Fruit fly (Drosophila melanogaster) whole organism, adult: Measurements from ENCODE around the gene Tsp5D.

Experiments used
- CG11617 ChIP-seq: fragments of 200-800 bp; sonication (Bioruptor generic); optimal IDR thresholded peaks from 2 replicates; lab custom pipeline; 2017; ENCODE audit warnings: mild to moderate bottlenecking, missing biosample characterization, missing genetic modification reagents, missing genetic modification characterization
- CG12768 ChIP-seq: fragments of 200-800 bp; sonication (Bioruptor generic); optimal IDR thresholded peaks from 2 replicates; lab custom pipeline; 2017; ENCODE audit warnings: missing biosample characterization, missing genetic modification characterization, mild to moderate bottlenecking, moderate library complexity, missing genetic modification reagents
- CG14711 ChIP-seq: fragments of 200-800 bp; sonication (Bioruptor generic); optimal IDR thresholded peaks from 2 replicates; lab custom pipeline; 2018; ENCODE audit warnings: missing biosample characterization, mild to moderate bottlenecking, missing genetic modification characterization, moderate library complexity
- CG1620 ChIP-seq: fragments of 200-800 bp; sonication (Bioruptor generic); optimal IDR thresholded peaks from 2 replicates; lab custom pipeline; 2016; ENCODE audit warnings: missing biosample characterization, missing genetic modification characterization
- CG33017 ChIP-seq: fragments of 200-800 bp; sonication (Bioruptor generic); optimal IDR thresholded peaks from 2 replicates; lab custom pipeline; 2018; ENCODE audit warnings: missing biosample characterization, mild to moderate bottlenecking, missing genetic modification characterization, moderate library complexity
- CG5204 ChIP-seq: fragments of 200-800 bp; sonication (Bioruptor generic); optimal IDR thresholded peaks from 2 replicates; lab custom pipeline; 2016; ENCODE audit warnings: missing biosample characterization, missing genetic modification characterization
- CG7045 ChIP-seq: fragments of 200-800 bp; sonication (Bioruptor generic); optimal IDR thresholded peaks from 2 replicates; lab custom pipeline; 2017; ENCODE audit warnings: missing biosample characterization, mild to moderate bottlenecking, missing genetic modification characterization
- CG7101 ChIP-seq: fragments of 200-800 bp; sonication (Bioruptor generic); optimal IDR thresholded peaks from 2 replicates; lab custom pipeline; 2018; ENCODE audit warnings: missing biosample characterization, mild to moderate bottlenecking, missing genetic modification characterization, moderate library complexity
- Clk ChIP-seq: fragments of 200-800 bp; sonication (Bioruptor generic); optimal IDR thresholded peaks from 2 replicates; lab custom pipeline; 2017; ENCODE audit warnings: missing biosample characterization, missing genetic modification characterization
- Crg-1 ChIP-seq: fragments of 200-800 bp; sonication (Bioruptor generic); optimal IDR thresholded peaks from 2 replicates; lab custom pipeline; 2016; ENCODE audit warnings: missing biosample characterization, missing genetic modification characterization
- Hr96 ChIP-seq: fragments of 200-800 bp; sonication (Bioruptor generic); optimal IDR thresholded peaks from 2 replicates; lab custom pipeline; 2016; ENCODE audit warnings: missing biosample characterization, missing genetic modification characterization
- Mnt ChIP-seq: fragments of 200-800 bp; sonication (Bioruptor generic); optimal IDR thresholded peaks from 2 replicates; lab custom pipeline; 2016; ENCODE audit warnings: missing biosample characterization, mild to moderate bottlenecking, missing genetic modification characterization
- bab1 ChIP-seq: fragments of 200-800 bp; sonication (Bioruptor generic); optimal IDR thresholded peaks from 3 replicates; lab custom pipeline; 2019; ENCODE audit warnings: missing biosample characterization, mild to moderate bottlenecking, missing genetic modification characterization, moderate library complexity
- cic ChIP-seq: fragments of 200-800 bp; sonication (Bioruptor generic); optimal IDR thresholded peaks from 2 replicates; lab custom pipeline; 2017; ENCODE audit warnings: missing biosample characterization, mild to moderate bottlenecking, missing genetic modification characterization, moderate library complexity
- cnc ChIP-seq, 2 experiments: fragments of >200 bp; optimal IDR thresholded peaks; 2 replicates each; lab custom pipeline; 2017
- kay ChIP-seq: fragments of 200-800 bp; sonication (Bioruptor generic); peaks from one replicate; lab custom pipeline; 2016; ENCODE audit warnings: missing biosample characterization, missing genetic modification characterization, borderline replicate concordance
- ovo ChIP-seq: fragments of 200-800 bp; sonication (Bioruptor generic); optimal IDR thresholded peaks from 2 replicates; lab custom pipeline; 2016; ENCODE audit warnings: missing biosample characterization, missing genetic modification characterization
- pad ChIP-seq: fragments of 200-800 bp; sonication (Bioruptor generic); optimal IDR thresholded peaks from 3 replicates; lab custom pipeline; 2017; ENCODE audit warnings: missing biosample characterization, missing genetic modification characterization, mild to moderate bottlenecking, moderate library complexity, missing genetic modification reagents
- tj ChIP-seq: fragments of 200-800 bp; sonication (Bioruptor generic); optimal IDR thresholded peaks from 3 replicates; lab custom pipeline; 2017; ENCODE audit warnings: missing biosample characterization, mild to moderate bottlenecking, missing genetic modification characterization, moderate library complexity
- toe ChIP-seq: fragments of 200-800 bp; sonication (Bioruptor generic); optimal IDR thresholded peaks from 2 replicates; lab custom pipeline; 2016; ENCODE audit warnings: missing biosample characterization, missing genetic modification characterization

Gene Tsp5D

DNA sequence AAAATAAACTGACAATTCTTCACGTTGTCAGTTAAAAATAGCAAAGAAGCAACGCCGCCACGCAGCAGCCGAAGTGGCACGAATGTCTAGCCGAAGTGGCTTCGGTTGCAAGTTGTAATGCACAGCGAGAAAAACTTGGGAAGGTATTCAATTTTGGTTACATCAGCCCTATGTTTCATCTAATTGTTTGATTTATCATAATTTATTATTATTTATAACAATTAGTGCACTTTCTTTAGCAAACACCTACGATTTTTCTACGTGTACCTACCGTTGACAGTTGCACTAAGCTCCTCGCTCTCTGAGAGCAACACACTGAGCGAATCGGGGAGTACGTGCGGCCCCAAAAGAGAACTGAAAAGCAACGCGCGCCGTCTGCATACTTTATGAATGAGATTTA, at the start of gene Tsp5D:
TSS of gene Tsp5D (minus strand) at position 13 of the 400 bp plus-strand sequence.
- TF ChIP-seq bab1 (GFP tag; lab: Kevin White, UChicago): peak; percentile 44
- TF ChIP-seq tj (GFP tag; lab: Kevin White, UChicago): no peak
- no peak for TF ChIP-seq CG11617
- TF ChIP-seq Crg-1 (GFP tag; lab: Kevin White, UChicago): no peak
- TF ChIP-seq Clk: no peak
- TF ChIP-seq cnc (optimal IDR thresholded peaks at IDR 0.05; lab: Kevin White, UChicago): no peak
- no peak for TF ChIP-seq kay (GFP tag; lab: Kevin White, UChicago)
- no peak for TF ChIP-seq Mnt (GFP tag; lab: Kevin White, UChicago)
- TF ChIP-seq CG7101 (tag; lab: Kevin White, UChicago): peak; percentile 40
- TF ChIP-seq CG7045: no peak
- no peak for TF ChIP-seq toe (GFP tag; lab: Kevin White, UChicago)
- TF ChIP-seq CG1620 (GFP tag; lab: Kevin White, UChicago): no peak
- TF ChIP-seq Hr96 (GFP tag; lab: Kevin White, UChicago): no peak
- TF ChIP-seq CG33017: no peak
- TF ChIP-seq ovo (GFP tag; lab: Kevin White, UChicago): no peak
- TF ChIP-seq CG12768 (GFP tag; lab: Kevin White, UChicago): no peak
- TF ChIP-seq cic: no peak
- peak; percentile 55 for TF ChIP-seq CG14711 (tag; lab: Kevin White, UChicago)
- no peak for TF ChIP-seq CG5204 (GFP tag; lab: Kevin White, UChicago)
- no peak for TF ChIP-seq pad (GFP tag; lab: Kevin White, UChicago)

DNA sequence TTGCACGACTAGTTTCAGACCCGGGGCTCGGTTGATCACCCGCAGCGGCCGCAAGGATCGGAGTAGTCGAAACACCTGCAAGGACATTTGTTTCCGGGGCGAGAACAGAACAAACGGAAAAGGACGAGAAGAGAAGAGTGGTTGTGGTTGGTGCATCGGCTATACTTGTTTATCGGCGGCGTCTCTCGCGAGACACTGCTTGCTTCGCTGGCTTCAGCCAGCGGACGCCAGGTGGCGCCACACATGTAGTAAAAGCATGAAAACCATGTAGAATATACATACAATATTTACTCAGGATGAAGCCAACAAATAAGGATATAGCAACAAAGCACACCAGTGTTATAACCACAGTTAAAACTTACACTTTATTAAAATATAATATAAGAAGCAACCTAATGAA, 35.2 kb upstream of the Tsp5D start:
- peak; percentile 10 for TF ChIP-seq Hr96 (GFP tag; lab: Kevin White, UChicago)
- no peak for TF ChIP-seq pad (GFP tag; lab: Kevin White, UChicago)

DNA sequence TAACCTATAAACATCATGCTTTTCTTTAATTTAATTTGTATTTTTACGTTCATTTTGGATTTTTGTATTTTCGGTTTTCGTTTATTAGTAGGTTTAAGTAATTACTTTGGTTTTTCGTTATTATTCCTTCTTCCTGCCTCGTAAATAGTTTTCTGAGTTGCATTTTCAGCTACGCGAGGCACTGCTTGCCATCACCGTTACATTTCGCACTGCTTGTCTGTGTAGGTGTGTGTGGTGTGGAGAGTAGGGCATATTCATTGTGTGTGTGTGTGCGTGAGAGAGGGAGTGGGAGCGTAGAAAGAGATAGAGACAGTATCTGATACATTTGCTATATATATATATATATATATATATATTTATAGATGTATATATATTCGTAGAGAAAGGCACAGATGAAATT, 30.1 kb upstream of the Tsp5D start:
- TF ChIP-seq ovo (GFP tag; lab: Kevin White, UChicago): no peak

DNA sequence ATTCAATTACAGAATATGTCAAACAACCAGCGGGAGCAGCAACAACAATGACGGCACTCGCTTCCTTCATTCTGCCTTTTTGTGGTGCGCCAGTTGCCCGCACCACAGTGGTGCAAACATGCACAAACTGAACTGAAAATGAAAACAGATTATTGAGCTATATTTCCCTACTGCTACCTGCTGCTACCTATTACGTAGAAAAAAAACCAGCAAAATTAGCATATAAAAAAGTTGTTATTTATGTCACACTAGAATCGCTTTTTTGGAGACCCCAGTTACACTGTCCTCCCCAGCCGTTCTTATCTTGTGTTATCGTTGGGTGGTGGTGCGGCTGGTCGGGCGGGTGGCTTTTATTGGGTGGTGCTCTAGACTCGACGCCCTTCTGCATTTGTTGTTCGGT, 22.9 kb upstream of the Tsp5D start:
- TF ChIP-seq cic: no peak
- TF ChIP-seq CG33017: no peak
- peak; percentile 34 for TF ChIP-seq CG11617
- TF ChIP-seq Clk: no peak
- TF ChIP-seq ovo (GFP tag; lab: Kevin White, UChicago): no peak
- TF ChIP-seq kay (GFP tag; lab: Kevin White, UChicago): no peak
- no peak for TF ChIP-seq cnc (optimal IDR thresholded peaks at IDR 0.05; lab: Kevin White, UChicago)
- TF ChIP-seq toe (GFP tag; lab: Kevin White, UChicago): no peak
- TF ChIP-seq CG12768 (GFP tag; lab: Kevin White, UChicago): no peak
- no peak for TF ChIP-seq tj (GFP tag; lab: Kevin White, UChicago)
- TF ChIP-seq CG7101 (tag; lab: Kevin White, UChicago): peak; percentile 43
- TF ChIP-seq Hr96 (GFP tag; lab: Kevin White, UChicago): peak; percentile 67
- no peak for TF ChIP-seq Crg-1 (GFP tag; lab: Kevin White, UChicago)
- TF ChIP-seq bab1 (GFP tag; lab: Kevin White, UChicago): no peak
- peak; percentile 36 for TF ChIP-seq CG14711 (tag; lab: Kevin White, UChicago)
- TF ChIP-seq pad (GFP tag; lab: Kevin White, UChicago): no peak
- TF ChIP-seq CG1620 (GFP tag; lab: Kevin White, UChicago): no peak
- TF ChIP-seq CG5204 (GFP tag; lab: Kevin White, UChicago): no peak
- no peak for TF ChIP-seq CG7045
- no peak for TF ChIP-seq Mnt (GFP tag; lab: Kevin White, UChicago)

- no peak for TF ChIP-seq CG1620 (GFP tag; lab: Kevin White, UChicago)
- peak; percentile 16 for TF ChIP-seq tj (GFP tag; lab: Kevin White, UChicago)
Observed at dm6 chrX:6094599-6094998, 19.9 kb upstream of the Tsp5D start.

- TF ChIP-seq pad (GFP tag; lab: Kevin White, UChicago) (no peak), CG11617 (no peak), CG1620 (GFP tag; lab: Kevin White, UChicago) (no peak), bab1 (GFP tag; lab: Kevin White, UChicago) (no peak), ovo (GFP tag; lab: Kevin White, UChicago) (no peak), kay (GFP tag; lab: Kevin White, UChicago) (no peak), CG7045 (no peak), CG14711 (tag; lab: Kevin White, UChicago) (no peak), cic (no peak), toe (GFP tag; lab: Kevin White, UChicago) (no peak), cnc (optimal IDR thresholded peaks at IDR 0.05; lab: Kevin White, UChicago) (no peak), CG33017 (no peak), Hr96 (GFP tag; lab: Kevin White, UChicago) (no peak), CG5204 (GFP tag; lab: Kevin White, UChicago) (no peak), Crg-1 (GFP tag; lab: Kevin White, UChicago) (no peak)
Observed at dm6 chrX:6094078-6094477, 19.4 kb upstream of the Tsp5D start.

DNA sequence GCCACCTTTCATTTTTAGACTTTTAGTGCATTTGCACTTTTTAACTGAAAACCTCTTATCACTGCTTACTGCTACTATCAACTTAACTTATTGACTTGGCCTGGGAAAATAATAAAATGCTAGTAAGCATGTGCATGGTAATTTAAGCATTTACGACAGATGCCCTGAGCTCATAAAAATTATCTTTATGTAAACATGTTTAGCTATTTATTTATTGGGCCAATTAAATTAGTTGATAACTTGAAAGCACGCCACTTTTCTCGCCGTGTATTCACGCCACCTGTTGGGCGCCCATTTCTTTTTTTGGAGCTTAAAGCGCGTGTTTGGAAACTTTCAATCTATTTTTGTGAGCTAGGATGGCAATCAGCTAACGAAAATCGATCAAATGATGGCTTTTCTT, 17.6 kb upstream of the Tsp5D start:
- TF ChIP-seq CG7045: no peak
- no peak for TF ChIP-seq CG1620 (GFP tag; lab: Kevin White, UChicago)
- no peak for TF ChIP-seq bab1 (GFP tag; lab: Kevin White, UChicago)
- no peak for TF ChIP-seq ovo (GFP tag; lab: Kevin White, UChicago)
- no peak for TF ChIP-seq pad (GFP tag; lab: Kevin White, UChicago)
- peak; percentile 26 for TF ChIP-seq CG14711 (tag; lab: Kevin White, UChicago)
- TF ChIP-seq cnc (optimal IDR thresholded peaks at IDR 0.05; lab: Kevin White, UChicago): no peak
- no peak for TF ChIP-seq Clk
- TF ChIP-seq Hr96 (GFP tag; lab: Kevin White, UChicago): no peak
- TF ChIP-seq Crg-1 (GFP tag; lab: Kevin White, UChicago): no peak
- TF ChIP-seq toe (GFP tag; lab: Kevin White, UChicago): peak; percentile 8
- no peak for TF ChIP-seq CG5204 (GFP tag; lab: Kevin White, UChicago)
- no peak for TF ChIP-seq tj (GFP tag; lab: Kevin White, UChicago)
- peak; percentile 1 for TF ChIP-seq CG7101 (tag; lab: Kevin White, UChicago)
- TF ChIP-seq kay (GFP tag; lab: Kevin White, UChicago): no peak
- TF ChIP-seq CG11617: no peak
- no peak for TF ChIP-seq CG12768 (GFP tag; lab: Kevin White, UChicago)
- TF ChIP-seq CG33017: no peak
- no peak for TF ChIP-seq Mnt (GFP tag; lab: Kevin White, UChicago)
- peak; percentile 20 for TF ChIP-seq cic
